Fruit fly (Drosophila melanogaster) whole organism, embryonic: ENCODE data around the gene Pp2A-29B.

Experiments used
- C15 ChIP-seq: fragments of 200-800 bp; sonication (Bioruptor generic); IDR thresholded peaks from 3 replicates; pipeline ENCODE4 v1.3.6; 2022; ENCODE audit warnings: missing biosample characterization, missing genetic modification characterization
- CG11398 ChIP-seq: fragments of 200-800 bp; sonication (Bioruptor generic); optimal IDR thresholded peaks from 2 replicates; lab custom pipeline; 2016; ENCODE audit warnings: missing biosample characterization, missing genetic modification characterization
- CG11695 ChIP-seq: fragments of 200-800 bp; sonication (Bioruptor generic); IDR thresholded peaks from 3 replicates; pipeline ENCODE4 v1.3.6; 2022; ENCODE audit warnings: missing biosample characterization, missing genetic modification characterization
- CG11696 ChIP-seq: fragments of 200-800 bp; sonication (Bioruptor generic); IDR thresholded peaks from 2 replicates; pipeline ENCODE4 v1.3.6; 2022; ENCODE audit warnings: missing biosample characterization, missing genetic modification characterization
- CG11723 ChIP-seq: fragments of 200-800 bp; sonication (Bioruptor generic); optimal IDR thresholded peaks from 2 replicates; lab custom pipeline; 2017; ENCODE audit warnings: missing biosample characterization, mild to moderate bottlenecking, missing genetic modification characterization
- CG12155 ChIP-seq: fragments of 200-800 bp; sonication (Bioruptor generic); optimal IDR thresholded peaks from 3 replicates; lab custom pipeline; 2016; ENCODE audit warnings: missing biosample characterization, missing genetic modification characterization
- CG12219 ChIP-seq: fragments of 200-800 bp; sonication (Bioruptor generic); optimal IDR thresholded peaks from 3 replicates; lab custom pipeline; 2018; ENCODE audit warnings: missing biosample characterization, mild to moderate bottlenecking, missing genetic modification characterization
- CG14667 ChIP-seq: fragments of 200-800 bp; sonication (Bioruptor generic); IDR thresholded peaks from 2 replicates; pipeline ENCODE4 v1.3.6; 2022; ENCODE audit warnings: missing biosample characterization, missing genetic modification characterization
- CG14710 ChIP-seq: fragments of 200-800 bp; sonication (Bioruptor generic); optimal IDR thresholded peaks from 3 replicates; lab custom pipeline; 2019; ENCODE audit warnings: missing biosample characterization, mild to moderate bottlenecking, missing genetic modification characterization, moderate library complexity
- CG16815 ChIP-seq: fragments of 200-800 bp; sonication (Bioruptor generic); optimal IDR thresholded peaks from 3 replicates; lab custom pipeline; 2017; ENCODE audit warnings: missing biosample characterization, mild to moderate bottlenecking, missing genetic modification characterization
- CG17829 ChIP-seq: fragments of 200-800 bp; optimal IDR thresholded peaks from 2 replicates; lab custom pipeline; 2019; ENCODE audit warnings: missing biosample characterization, mild to moderate bottlenecking, missing genetic modification characterization, moderate library complexity
- CG2875 ChIP-seq: fragments of 200-800 bp; sonication (Bioruptor generic); optimal IDR thresholded peaks from 2 replicates; lab custom pipeline; 2017; ENCODE audit warnings: missing biosample characterization, mild to moderate bottlenecking, missing genetic modification characterization, missing genetic modification reagents
- CG30431 ChIP-seq: fragments of 200-800 bp; sonication (Bioruptor generic); optimal IDR thresholded peaks from 2 replicates; lab custom pipeline; 2017; ENCODE audit warnings: missing biosample characterization, missing genetic modification characterization
- CG31365 ChIP-seq: fragments of 200-800 bp; sonication (Bioruptor generic); optimal IDR thresholded peaks from 2 replicates; lab custom pipeline; 2018; ENCODE audit warnings: missing biosample characterization, mild to moderate bottlenecking, missing genetic modification characterization
- CG4360 ChIP-seq: fragments of 200-800 bp; sonication (Bioruptor generic); IDR thresholded peaks from 2 replicates; pipeline ENCODE4 v1.3.6; 2022; ENCODE audit warnings: missing biosample characterization, missing genetic modification characterization
- CG6654 ChIP-seq: fragments of 200-800 bp; sonication (Bioruptor generic); optimal IDR thresholded peaks from 2 replicates; lab custom pipeline; 2017; ENCODE audit warnings: missing biosample characterization, mild to moderate bottlenecking, missing genetic modification characterization
- CG9797 ChIP-seq: fragments of 200-800 bp; sonication (Bioruptor generic); optimal IDR thresholded peaks from 3 replicates; lab custom pipeline; 2018; ENCODE audit warnings: missing biosample characterization, mild to moderate bottlenecking, missing genetic modification characterization
- CG9876 ChIP-seq: fragments of 200-800 bp; sonication (Bioruptor generic); optimal IDR thresholded peaks from 2 replicates; lab custom pipeline; 2016; ENCODE audit warnings: missing biosample characterization, missing genetic modification characterization
- CG9932 ChIP-seq: fragments of 200-800 bp; sonication (Bioruptor generic); IDR thresholded peaks from 2 replicates; pipeline ENCODE4 v1.3.6; 2022; ENCODE audit warnings: missing biosample characterization, missing genetic modification characterization
- Dek ChIP-seq: fragments of 200-800 bp; sonication (Bioruptor generic); optimal IDR thresholded peaks from 3 replicates; lab custom pipeline; 2019; ENCODE audit warnings: missing biosample characterization, mild to moderate bottlenecking, missing genetic modification characterization, moderate library complexity
- Dfd ChIP-seq, 2 experiments: fragments of >200 bp; optimal IDR thresholded peaks; 2 replicates each; lab custom pipeline; 2017; ENCODE audit warnings: missing biosample characterization in 2 of 2, missing genetic modification characterization in 2 of 2
- Dref ChIP-seq: fragments of 200-800 bp; sonication (Bioruptor generic); IDR thresholded peaks from 2 replicates; pipeline ENCODE4 v1.3.6; 2022; ENCODE audit warnings: missing biosample characterization, missing genetic modification characterization
- Fer2 ChIP-seq: fragments of 200-800 bp; sonication (Bioruptor generic); optimal IDR thresholded peaks from 2 replicates; lab custom pipeline; 2018; ENCODE audit warnings: missing biosample characterization, mild to moderate bottlenecking, missing genetic modification characterization, moderate library complexity
- HLH3B ChIP-seq: fragments of 200-800 bp; sonication (Bioruptor generic); IDR thresholded peaks from 2 replicates; pipeline ENCODE4 v1.3.6; 2022; ENCODE audit warnings: missing biosample characterization, missing genetic modification characterization
- NC2α ChIP-seq: fragments of 200-800 bp; sonication (Bioruptor generic); optimal IDR thresholded peaks from 2 replicates; lab custom pipeline; 2016; ENCODE audit warnings: missing biosample characterization, missing genetic modification characterization
- NK7.1 ChIP-seq: fragments of 200-800 bp; sonication (Bioruptor generic); optimal IDR thresholded peaks from 3 replicates; lab custom pipeline; 2016; ENCODE audit warnings: missing biosample characterization, missing genetic modification characterization
- Nf-YA ChIP-seq: fragments of 200-800 bp; sonication (Bioruptor generic); IDR thresholded peaks from 2 replicates; pipeline ENCODE4 v1.3.6; 2022; ENCODE audit warnings: missing biosample characterization, missing genetic modification characterization
- Optix ChIP-seq: fragments of 200-800 bp; sonication (Bioruptor generic); IDR thresholded peaks from 3 replicates; pipeline ENCODE4 v1.3.6; 2022; ENCODE audit warnings: missing biosample characterization, missing genetic modification characterization
- Rx ChIP-seq: fragments of 200-800 bp; sonication (Bioruptor generic); IDR thresholded peaks from 2 replicates; pipeline ENCODE4 v1.3.6; 2022; ENCODE audit warnings: missing biosample characterization, missing genetic modification characterization
- Taf1 ChIP-seq: fragments of 200-800 bp; sonication (Bioruptor generic); IDR thresholded peaks from 2 replicates; pipeline ENCODE4 v1.3.6; 2022; ENCODE audit warnings: missing biosample characterization, missing genetic modification characterization
- YL-1 ChIP-seq: fragments of 200-800 bp; sonication (Bioruptor generic); optimal IDR thresholded peaks from 3 replicates; lab custom pipeline; 2017; ENCODE audit warnings: missing biosample characterization, mild to moderate bottlenecking, missing genetic modification characterization
- al ChIP-seq: fragments of 200-800 bp; sonication (Bioruptor generic); IDR thresholded peaks from 2 replicates; pipeline ENCODE4 v1.3.6; 2022; ENCODE audit warnings: missing biosample characterization, missing genetic modification characterization
- az2 ChIP-seq: fragments of 200-800 bp; sonication (Bioruptor generic); optimal IDR thresholded peaks from 3 replicates; lab custom pipeline; 2016; ENCODE audit warnings: missing biosample characterization, missing genetic modification characterization
- cad ChIP-seq: fragments of >200 bp; optimal IDR thresholded peaks from 2 replicates; lab custom pipeline; 2017; ENCODE audit warnings: missing biosample characterization, missing genetic modification characterization
- chn ChIP-seq: fragments of 200-800 bp; sonication (Bioruptor generic); optimal IDR thresholded peaks from 2 replicates; lab custom pipeline; 2016; ENCODE audit warnings: missing biosample characterization, missing genetic modification characterization
- crol ChIP-seq: fragments of 200-800 bp; sonication (Bioruptor generic); IDR thresholded peaks from 2 replicates; pipeline ENCODE4 v1.3.6; 2022; ENCODE audit warnings: missing biosample characterization, missing genetic modification characterization
- crp ChIP-seq, 2 experiments: fragments of 200-800 bp; sonication (Bioruptor generic); optimal IDR thresholded peaks; 2 replicates in 1 of 2; 3 replicates in 1 of 2; lab custom pipeline; 2017; ENCODE audit warnings: missing biosample characterization in 2 of 2, missing genetic modification characterization in 2 of 2, mild to moderate bottlenecking in 1 of 2, moderate library complexity in 1 of 2
- dmrt11E ChIP-seq: fragments of 200-800 bp; sonication (Bioruptor generic); optimal IDR thresholded peaks from 3 replicates; lab custom pipeline; 2018; ENCODE audit warnings: missing biosample characterization, mild to moderate bottlenecking, missing genetic modification characterization, moderate library complexity
- fd64A ChIP-seq: fragments of 200-800 bp; sonication (Bioruptor generic); optimal IDR thresholded peaks from 3 replicates; lab custom pipeline; 2018; ENCODE audit warnings: missing biosample characterization, mild to moderate bottlenecking, missing genetic modification characterization
- gt ChIP-seq: fragments of 200-800 bp; sonication (Bioruptor generic); IDR thresholded peaks from 2 replicates; pipeline ENCODE4 v1.3.6; 2022; ENCODE audit warnings: missing biosample characterization, missing genetic modification characterization
- knrl ChIP-seq: fragments of 200-800 bp; sonication (Bioruptor generic); IDR thresholded peaks from 3 replicates; pipeline ENCODE4 v1.3.6; 2022; ENCODE audit warnings: missing biosample characterization, missing genetic modification characterization; ENCODE audit not compliant: partially characterized antibody
- mirr ChIP-seq: fragments of 200-800 bp; sonication (Bioruptor generic); optimal IDR thresholded peaks from 3 replicates; lab custom pipeline; 2018; ENCODE audit warnings: missing biosample characterization, mild to moderate bottlenecking, missing genetic modification characterization
- nerfin-2 ChIP-seq: fragments of 200-800 bp; sonication (Bioruptor generic); IDR thresholded peaks from 2 replicates; pipeline ENCODE4 v1.3.6; 2022; ENCODE audit warnings: missing biosample characterization, missing genetic modification characterization; ENCODE audit not compliant: partially characterized antibody
- pan ChIP-seq, 4 experiments: fragments of >200 bp in 3 of 4; fragments of 200-800 bp in 1 of 4; sonication (Bioruptor generic) in 1 of 4; optimal IDR thresholded peaks in 3 of 4; IDR thresholded peaks in 1 of 4; 2 replicates each; pipeline versions ENCODE4 v1.3.6 to Lab custom; 2017 to 2022; ENCODE audit warnings: missing biosample characterization in 2 of 4, missing genetic modification characterization in 2 of 4, mixed read lengths in 1 of 4
- sqz ChIP-seq: fragments of 200-800 bp; sonication (Bioruptor generic); optimal IDR thresholded peaks from 3 replicates; lab custom pipeline; 2018; ENCODE audit warnings: missing biosample characterization, mild to moderate bottlenecking, missing genetic modification characterization
- sr ChIP-seq: fragments of 200-800 bp; sonication (Bioruptor generic); IDR thresholded peaks from 3 replicates; pipeline ENCODE4 v1.3.6; 2022; ENCODE audit warnings: missing biosample characterization, missing genetic modification characterization
- tup ChIP-seq: fragments of 200-800 bp; sonication (Bioruptor generic); optimal IDR thresholded peaks from 2 replicates; lab custom pipeline; 2016; ENCODE audit warnings: missing biosample characterization, mild to moderate bottlenecking, missing genetic modification characterization, moderate library complexity
- unpg ChIP-seq: fragments of 200-800 bp; sonication (Bioruptor generic); optimal IDR thresholded peaks from 3 replicates; lab custom pipeline; 2018; ENCODE audit warnings: missing biosample characterization, mild to moderate bottlenecking, missing genetic modification characterization, moderate library complexity
- zen ChIP-seq: fragments of 200-800 bp; sonication (Bioruptor generic); optimal IDR thresholded peaks from 3 replicates; lab custom pipeline; 2018; ENCODE audit warnings: missing biosample characterization, mild to moderate bottlenecking, missing genetic modification characterization, moderate library complexity

Gene Pp2A-29B

dm6 chr2L:8362273-8362954, 3.4 kb upstream of the Pp2A-29B start, which contains the start of gene CG7627 (continued):
- TF ChIP-seq CG14710, result peak; percentile 51
- peak; percentile 11 for TF ChIP-seq zen (tag; lab: Kevin White, UChicago)
- TF ChIP-seq Dek (tag; lab: Kevin White, UChicago), result peak; percentile 65
- TF ChIP-seq C15 (GFP tag; lab: Robert Waterston, UW), result 0 out of 3 replicates have a peak, but pooled peaks have one; percentile 52
- TF ChIP-seq Dref (GFP tag; lab: Robert Waterston, UW), result peak; percentile 27
- TF ChIP-seq CG12219 (GFP tag; lab: Kevin White, UChicago), result peak; percentile 73
- TF ChIP-seq CG31365 (tag; lab: Kevin White, UChicago), result peak; percentile 59
- peak; percentile 22; the same call in 1 of the 3 replicates for TF ChIP-seq sr (GFP tag; lab: Robert Waterston, UW)
- TF ChIP-seq CG11695, result peak; percentile 72; the same call in 2 of the 3 replicates
- TF ChIP-seq crol, result no peak
- no peak for TF ChIP-seq YL-1 (GFP tag; lab: Kevin White, UChicago)
- peak; percentile 58 for TF ChIP-seq Fer2 (tag; lab: Kevin White, UChicago)
- peak; percentile 53 for TF ChIP-seq sqz
- TF ChIP-seq crp (GFP tag; optimal IDR thresholded peaks at IDR 0.05; lab: Kevin White, UChicago), result peak in 1 of 2 experiments; percentile 7
- no peak for TF ChIP-seq Dfd (GFP tag; optimal IDR thresholded peaks at IDR 0.05; lab: Kevin White, UChicago)
- peak; percentile 12 for TF ChIP-seq NC2α (GFP tag; lab: Kevin White, UChicago)
- TF ChIP-seq nerfin-2 (GFP tag; lab: Robert Waterston, UW), result no peak
- TF ChIP-seq al (GFP tag; lab: Robert Waterston, UW), result peak; percentile 75
- TF ChIP-seq mirr (GFP tag; lab: Kevin White, UChicago), result no peak
- 0 out of 2 replicates have a peak, but pooled peaks have one; percentile 23 for TF ChIP-seq CG4360 (GFP tag; lab: Robert Waterston, UW)
- peak; percentile 50 for TF ChIP-seq CG11723
- TF ChIP-seq CG11696 (GFP tag; lab: Robert Waterston, UW), result 0 out of 2 replicates have a peak, but pooled peaks have one; percentile 34
- TF ChIP-seq CG12155 (GFP tag; lab: Kevin White, UChicago), result peak; percentile 53
- TF ChIP-seq fd64A (GFP tag; lab: Kevin White, UChicago), result no peak
- peak; percentile 70 for TF ChIP-seq az2 (GFP tag; lab: Kevin White, UChicago)
- peak; percentile 64; the same call in 1 of the 3 replicates for TF ChIP-seq Optix (GFP tag; lab: Robert Waterston, UW)
- TF ChIP-seq pan (optimal IDR thresholded peaks at IDR 0.05; lab: Kevin White, UChicago), result no peak
- TF ChIP-seq pan (GFP tag; optimal IDR thresholded peaks at IDR 0.05 in 1 of 2, IDR thresholded peaks at IDR 0.05 in 1 of 2), result peak in 1 of 2 experiments; percentile 83
- peak; percentile 70 for TF ChIP-seq unpg (GFP tag; lab: Kevin White, UChicago)
- peak; percentile 11 for TF ChIP-seq CG30431 (GFP tag; lab: Kevin White, UChicago)
- no peak for TF ChIP-seq knrl (GFP tag; lab: Robert Waterston, UW)
- peak; percentile 53; the same call in 1 of the 2 replicates for TF ChIP-seq Nf-YA (GFP tag; lab: Robert Waterston, UW)
- TF ChIP-seq CG9797 (GFP tag; lab: Kevin White, UChicago), result no peak
- peak; percentile 83 for TF ChIP-seq CG9932 (GFP tag; lab: Robert Waterston, UW)
- peak; percentile 56 for TF ChIP-seq chn (GFP tag; lab: Kevin White, UChicago)
- TF ChIP-seq gt (GFP tag; lab: Robert Waterston, UW), result no peak
- peak; percentile 62 for TF ChIP-seq dmrt11E (tag; lab: Kevin White, UChicago)
- TF ChIP-seq CG2875 (GFP tag; lab: Kevin White, UChicago), result peak; percentile 54
- peak; percentile 82; the same call in 1 of the 2 replicates for TF ChIP-seq CG14667
- peak; percentile 53 for TF ChIP-seq CG6654
- TF ChIP-seq CG17829 (tag; lab: Kevin White, UChicago), result peak; percentile 72
- no peak for TF ChIP-seq cad (GFP tag; lab: Kevin White, UChicago)
- TF ChIP-seq CG16815 (GFP tag; lab: Kevin White, UChicago), result peak; percentile 76
- TF ChIP-seq CG11398 (GFP tag; lab: Kevin White, UChicago), result no peak
- TF ChIP-seq Taf1 (GFP tag; lab: Robert Waterston, UW), result peak; percentile 69
- TF ChIP-seq tup (GFP tag; lab: Kevin White, UChicago), result peak; percentile 41
- peak; percentile 60 for TF ChIP-seq Rx (GFP tag; lab: Robert Waterston, UW)
- peak; percentile 81 for TF ChIP-seq HLH3B (GFP tag; lab: Robert Waterston, UW)
- TF ChIP-seq NK7.1 (GFP tag; lab: Kevin White, UChicago), result peak; percentile 63
- TF ChIP-seq CG9876, result peak; percentile 35
